Fruit fly (Drosophila melanogaster) whole organism, embryonic: ENCODE data around the gene cic.

Source experiments
- Atf6 ChIP-seq: fragments of 200-800 bp; sonication (Bioruptor generic); IDR thresholded peaks from 2 replicates; pipeline ENCODE4 v1.3.6; 2022; ENCODE audit warnings: missing biosample characterization, missing genetic modification characterization
- CG10267 ChIP-seq: fragments of 200-800 bp; sonication (Bioruptor generic); optimal IDR thresholded peaks from 2 replicates; lab custom pipeline; 2018; ENCODE audit warnings: missing biosample characterization, mild to moderate bottlenecking, missing genetic modification characterization, moderate library complexity
- CG11695 ChIP-seq: fragments of 200-800 bp; sonication (Bioruptor generic); IDR thresholded peaks from 3 replicates; pipeline ENCODE4 v1.3.6; 2022; ENCODE audit warnings: missing biosample characterization, missing genetic modification characterization
- CG1233 ChIP-seq: fragments of 200-800 bp; sonication (Bioruptor generic); optimal IDR thresholded peaks from 4 replicates; lab custom pipeline; 2018; ENCODE audit warnings: missing biosample characterization, mild to moderate bottlenecking, missing genetic modification characterization
- CG13894 ChIP-seq: fragments of 200-800 bp; sonication (Bioruptor generic); optimal IDR thresholded peaks from 3 replicates; lab custom pipeline; 2018; ENCODE audit warnings: missing biosample characterization, mild to moderate bottlenecking, missing genetic modification characterization, moderate library complexity
- CG15011 ChIP-seq: fragments of 200-800 bp; sonication (Bioruptor generic); optimal IDR thresholded peaks from 3 replicates; lab custom pipeline; 2018; ENCODE audit warnings: missing biosample characterization, mild to moderate bottlenecking, missing genetic modification characterization
- CG16813 ChIP-seq: fragments of 200-800 bp; sonication (Bioruptor generic); IDR thresholded peaks from 3 replicates; pipeline ENCODE4 v1.3.6; 2022; ENCODE audit warnings: missing biosample characterization, missing genetic modification characterization; ENCODE audit not compliant: partially characterized antibody
- CG18476 ChIP-seq: fragments of 200-800 bp; sonication (Bioruptor generic); optimal IDR thresholded peaks from 2 replicates; lab custom pipeline; 2016; ENCODE audit warnings: missing biosample characterization, mild to moderate bottlenecking, missing genetic modification characterization
- CG2889 ChIP-seq: fragments of 200-800 bp; sonication (Bioruptor generic); IDR thresholded peaks from 3 replicates; pipeline ENCODE4 v1.3.6; 2022; ENCODE audit warnings: missing biosample characterization, missing genetic modification characterization
- CG31441 ChIP-seq: fragments of 200-800 bp; sonication (Bioruptor generic); IDR thresholded peaks from 2 replicates; pipeline ENCODE4 v1.3.6; 2022; ENCODE audit warnings: missing biosample characterization, missing genetic modification characterization
- CG3726 ChIP-seq: fragments of 200-800 bp; sonication (Bioruptor generic); IDR thresholded peaks from 3 replicates; pipeline ENCODE4, ENCODE4 v1.3.6; 2022; ENCODE audit warnings: missing biosample characterization, missing genetic modification characterization
- CG4854 ChIP-seq: fragments of 200-800 bp; sonication (Bioruptor generic); optimal IDR thresholded peaks from 2 replicates; lab custom pipeline; 2016; ENCODE audit warnings: missing biosample characterization, missing genetic modification characterization, inconsistent platforms
- CG5953 ChIP-seq: fragments of 200-800 bp; sonication (Bioruptor generic); IDR thresholded peaks from 2 replicates; pipeline ENCODE4 v1.3.6; 2022; ENCODE audit warnings: missing biosample characterization, missing genetic modification characterization
- CG6175 ChIP-seq: fragments of 200-800 bp; sonication (Bioruptor generic); IDR thresholded peaks from 3 replicates; pipeline ENCODE4 v1.3.6; 2022; ENCODE audit warnings: missing biosample characterization, missing genetic modification characterization
- CG9215 ChIP-seq: fragments of 200-800 bp; sonication (Bioruptor generic); IDR thresholded peaks from 2 replicates; pipeline ENCODE4 v1.3.6; 2022; ENCODE audit warnings: missing biosample characterization, missing genetic modification characterization
- CG9797 ChIP-seq: fragments of 200-800 bp; sonication (Bioruptor generic); optimal IDR thresholded peaks from 3 replicates; lab custom pipeline; 2018; ENCODE audit warnings: missing biosample characterization, mild to moderate bottlenecking, missing genetic modification characterization
- CrebB ChIP-seq: fragments of 200-800 bp; sonication (Bioruptor generic); optimal IDR thresholded peaks from 3 replicates; lab custom pipeline; 2018; ENCODE audit warnings: missing biosample characterization, mild to moderate bottlenecking, missing genetic modification characterization
- Dek ChIP-seq: fragments of 200-800 bp; sonication (Bioruptor generic); optimal IDR thresholded peaks from 3 replicates; lab custom pipeline; 2019; ENCODE audit warnings: missing biosample characterization, mild to moderate bottlenecking, missing genetic modification characterization, moderate library complexity
- E2f2 ChIP-seq: fragments of 200-800 bp; sonication (Bioruptor generic); IDR thresholded peaks from 2 replicates; pipeline ENCODE4 v1.3.6; 2022; ENCODE audit warnings: missing biosample characterization, missing genetic modification characterization
- Fer1 ChIP-seq: fragments of 200-800 bp; sonication (Bioruptor generic); optimal IDR thresholded peaks from 2 replicates; lab custom pipeline; 2017; ENCODE audit warnings: missing biosample characterization, mild to moderate bottlenecking, missing genetic modification characterization
- GATAe ChIP-seq: fragments of 200-800 bp; sonication (Bioruptor generic); conservative IDR thresholded peaks from 2 replicates; pipeline ENCODE4 v1.3.6; 2022; ENCODE audit warnings: missing biosample characterization, missing genetic modification characterization
- HHEX ChIP-seq: fragments of 200-800 bp; sonication (Bioruptor generic); optimal IDR thresholded peaks from 3 replicates; lab custom pipeline; 2017; ENCODE audit warnings: missing biosample characterization, mild to moderate bottlenecking, missing genetic modification characterization, missing genetic modification reagents
- HLH3B ChIP-seq: fragments of 200-800 bp; sonication (Bioruptor generic); IDR thresholded peaks from 2 replicates; pipeline ENCODE4 v1.3.6; 2022; ENCODE audit warnings: missing biosample characterization, missing genetic modification characterization
- Hmx ChIP-seq: fragments of 200-800 bp; sonication (Bioruptor generic); optimal IDR thresholded peaks from 2 replicates; lab custom pipeline; 2016; ENCODE audit warnings: missing biosample characterization, missing genetic modification characterization
- Hr51 ChIP-seq, 2 experiments: fragments of 200-800 bp; sonication (Bioruptor generic); optimal IDR thresholded peaks; 2 replicates in 1 of 2; 3 replicates in 1 of 2; lab custom pipeline; 2016 to 2018; ENCODE audit warnings: missing biosample characterization in 2 of 2, missing genetic modification characterization in 2 of 2, mild to moderate bottlenecking in 1 of 2, moderate library complexity in 1 of 2
- Med ChIP-seq: fragments of 200-800 bp; sonication (Bioruptor generic); peaks from one replicate; lab custom pipeline; 2016; ENCODE audit warnings: missing biosample characterization, missing genetic modification characterization, mild to moderate bottlenecking, inconsistent platforms, moderate library complexity
- Ptx1 ChIP-seq: fragments of 200-800 bp; sonication (Bioruptor generic); IDR thresholded peaks from 2 replicates; pipeline ENCODE4 v1.3.6; 2022; ENCODE audit warnings: missing biosample characterization, missing genetic modification characterization
- Sox100B ChIP-seq: fragments of 200-800 bp; sonication (Bioruptor generic); optimal IDR thresholded peaks from 3 replicates; lab custom pipeline; 2018; ENCODE audit warnings: missing biosample characterization, mild to moderate bottlenecking, missing genetic modification characterization
- Sry-β ChIP-seq: fragments of 200-800 bp; sonication (Bioruptor generic); optimal IDR thresholded peaks from 2 replicates; lab custom pipeline; 2018; ENCODE audit warnings: missing biosample characterization, mild to moderate bottlenecking, missing genetic modification characterization, moderate library complexity
- Taf1 ChIP-seq: fragments of 200-800 bp; sonication (Bioruptor generic); IDR thresholded peaks from 2 replicates; pipeline ENCODE4 v1.3.6; 2022; ENCODE audit warnings: missing biosample characterization, missing genetic modification characterization
- ase ChIP-seq: fragments of 200-800 bp; sonication (Bioruptor generic); IDR thresholded peaks from 3 replicates; pipeline ENCODE4 v1.3.6; 2022; ENCODE audit warnings: missing biosample characterization, missing genetic modification characterization
- cad ChIP-seq: fragments of >200 bp; optimal IDR thresholded peaks from 2 replicates; lab custom pipeline; 2017; ENCODE audit warnings: missing biosample characterization, missing genetic modification characterization
- cg ChIP-seq: fragments of 200-800 bp; sonication (Bioruptor generic); optimal IDR thresholded peaks from 3 replicates; lab custom pipeline; 2019; ENCODE audit warnings: missing biosample characterization, mild to moderate bottlenecking, missing genetic modification characterization, moderate library complexity
- chinmo ChIP-seq: fragments of 200-800 bp; sonication (Bioruptor generic); IDR thresholded peaks from 4 replicates; pipeline ENCODE4 v1.3.6; 2022; ENCODE audit warnings: missing biosample characterization, missing genetic modification characterization; ENCODE audit not compliant: partially characterized antibody
- crp ChIP-seq, 2 experiments: fragments of 200-800 bp; sonication (Bioruptor generic); optimal IDR thresholded peaks; 2 replicates in 1 of 2; 3 replicates in 1 of 2; lab custom pipeline; 2017; ENCODE audit warnings: missing biosample characterization in 2 of 2, missing genetic modification characterization in 2 of 2, mild to moderate bottlenecking in 1 of 2, moderate library complexity in 1 of 2
- da ChIP-seq: fragments of 200-800 bp; sonication (Bioruptor generic); optimal IDR thresholded peaks from 2 replicates; lab custom pipeline; 2016; ENCODE audit warnings: missing biosample characterization, missing genetic modification characterization
- gce ChIP-seq: fragments of 200-800 bp; sonication (Bioruptor generic); IDR thresholded peaks from 3 replicates; pipeline ENCODE4 v1.3.6; 2022; ENCODE audit warnings: missing biosample characterization, missing genetic modification characterization
- hkb ChIP-seq, 2 experiments: fragments of 200-800 bp in 1 of 2; fragments of >200 bp in 1 of 2; sonication (Bioruptor generic) in 1 of 2; IDR thresholded peaks in 1 of 2; optimal IDR thresholded peaks in 1 of 2; 2 replicates each; pipeline versions ENCODE4 v1.3.6 to Lab custom; 2017 to 2022; ENCODE audit warnings: missing biosample characterization in 1 of 2, missing genetic modification characterization in 1 of 2
- klu ChIP-seq: fragments of 200-800 bp; sonication (Bioruptor generic); IDR thresholded peaks from 2 replicates; pipeline ENCODE4 v1.3.6; 2022; ENCODE audit warnings: missing biosample characterization, missing genetic modification characterization
- oc ChIP-seq: fragments of 200-800 bp; sonication (Bioruptor generic); optimal IDR thresholded peaks from 2 replicates; lab custom pipeline; 2018; ENCODE audit warnings: missing biosample characterization, mild to moderate bottlenecking, missing genetic modification characterization, moderate library complexity
- prd ChIP-seq, 3 experiments: fragments of >200 bp in 2 of 3; fragments of 200-800 bp in 1 of 3; sonication (Bioruptor generic) in 1 of 3; optimal IDR thresholded peaks in 2 of 3; IDR thresholded peaks in 1 of 3; 2 replicates in 2 of 3; 3 replicates in 1 of 3; pipeline versions ENCODE4 v1.3.6 to Lab custom; 2017 to 2022; ENCODE audit warnings: missing biosample characterization in 1 of 3, missing genetic modification characterization in 1 of 3
- sens-2 ChIP-seq: fragments of 200-800 bp; sonication (Bioruptor generic); IDR thresholded peaks from 2 replicates; pipeline ENCODE4 v1.3.6; 2022; ENCODE audit warnings: missing biosample characterization, missing genetic modification characterization
- sna ChIP-seq: fragments of 200-800 bp; sonication (Bioruptor generic); IDR thresholded peaks from 2 replicates; pipeline ENCODE4 v1.3.6; 2022; ENCODE audit warnings: missing biosample characterization, missing genetic modification characterization; ENCODE audit not compliant: partially characterized antibody
- sob ChIP-seq: fragments of 200-800 bp; sonication (Bioruptor generic); IDR thresholded peaks from 2 replicates; pipeline ENCODE4 v1.3.6; 2022; ENCODE audit warnings: missing biosample characterization, missing genetic modification characterization
- sug ChIP-seq: fragments of 200-800 bp; optimal IDR thresholded peaks from 2 replicates; lab custom pipeline; 2019; ENCODE audit warnings: missing biosample characterization, mild to moderate bottlenecking, missing genetic modification characterization, moderate library complexity
- tio ChIP-seq: fragments of 200-800 bp; sonication (Bioruptor generic); optimal IDR thresholded peaks from 2 replicates; lab custom pipeline; 2017; ENCODE audit warnings: missing biosample characterization, missing genetic modification characterization, inconsistent platforms
- tll ChIP-seq, 2 experiments: fragments of 200-800 bp in 1 of 2; fragments of >200 bp in 1 of 2; sonication (Bioruptor generic) in 1 of 2; optimal IDR thresholded peaks; 2 replicates each; lab custom pipeline; 2017 to 2019; ENCODE audit warnings: missing biosample characterization in 2 of 2, missing genetic modification characterization in 2 of 2, mild to moderate bottlenecking in 1 of 2, moderate library complexity in 1 of 2
- wdn ChIP-seq: fragments of 200-800 bp; sonication (Bioruptor generic); IDR thresholded peaks from 2 replicates; pipeline ENCODE4 v1.3.6; 2022; ENCODE audit warnings: missing biosample characterization, missing genetic modification characterization

The cic gene

DNA sequence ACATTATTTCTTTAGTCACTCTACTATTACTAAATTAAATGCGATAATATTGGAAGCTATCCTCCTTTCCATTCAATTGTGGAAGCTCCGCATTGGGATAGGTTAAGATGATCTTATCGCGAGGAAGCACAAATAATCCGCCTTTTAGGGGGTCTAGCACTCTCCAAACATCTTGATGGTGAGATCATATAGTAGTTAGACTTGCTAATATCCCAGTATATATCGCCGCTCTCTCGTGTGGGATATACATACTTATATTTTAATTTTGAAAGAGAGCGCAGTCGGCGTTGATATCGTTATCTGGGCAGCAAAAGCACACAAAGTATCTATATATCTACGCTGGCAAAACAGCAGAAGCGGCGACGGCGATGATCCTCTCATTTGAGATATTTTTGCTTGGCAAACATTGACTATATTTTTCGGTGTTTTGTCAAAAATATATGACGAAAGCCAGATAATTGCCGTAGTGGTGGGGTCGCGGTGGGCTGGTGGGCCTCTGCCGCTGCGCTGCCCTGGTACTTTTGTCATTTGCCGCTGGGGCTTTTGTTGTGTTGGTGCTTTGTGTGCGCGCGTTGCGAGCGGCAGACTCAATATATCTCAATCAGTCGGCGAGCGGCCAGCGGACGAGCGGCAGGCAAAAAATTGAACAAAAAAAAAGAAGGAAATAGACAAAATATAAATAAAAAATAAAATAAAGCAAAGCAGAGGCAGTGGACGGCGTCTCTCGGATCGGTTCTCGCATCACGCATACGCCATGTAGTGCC is 65.0 kb downstream of the cic start (continued):
- TF ChIP-seq CG3726 (GFP tag; lab: Robert Waterston, UW) (no peak), Dek (no peak), CG10267 (tag; lab: Kevin White, UChicago) (no peak), CG16813 (no peak), GATAe (GFP tag; lab: Robert Waterston, UW) (no peak), CG18476 (no peak), cad (GFP tag; lab: Kevin White, UChicago) (no peak), CG6175 (GFP tag; lab: Robert Waterston, UW) (peak; percentile 50; the same call in 1 of the 3 replicates), ase (no peak), sob (GFP tag; lab: Robert Waterston, UW) (peak; percentile 6; the same call in 1 of the 2 replicates), Sry-β (GFP tag; lab: Kevin White, UChicago) (no peak), CG4854 (GFP tag; lab: Kevin White, UChicago) (no peak), CG5953 (no peak), Med (GFP tag; lab: Kevin White, UChicago) (peak; percentile 67), E2f2 (GFP tag; lab: Robert Waterston, UW) (peak; percentile 16; the same call in 1 of the 2 replicates), Fer1 (peak; percentile 46), CG13894 (peak; percentile 17), Ptx1 (0 out of 2 replicates have a peak, but pooled peaks have one; percentile 10), CG31441 (GFP tag; lab: Robert Waterston, UW) (no peak), HLH3B (no peak), oc (no peak), crp (GFP tag; optimal IDR thresholded peaks at IDR 0.05; lab: Kevin White, UChicago) (no peak), da (no peak), tio (no peak), wdn (GFP tag; lab: Robert Waterston, UW) (no peak), cg (peak; percentile 25), CG1233 (GFP tag; lab: Kevin White, UChicago) (no peak), CG11695 (no peak), Hr51 (GFP tag; optimal IDR thresholded peaks at IDR 0.05; lab: Kevin White, UChicago) (no peak), klu (no peak), Taf1 (GFP tag; lab: Robert Waterston, UW) (no peak), Sox100B (GFP tag; lab: Kevin White, UChicago) (no peak), CG9797 (GFP tag; lab: Kevin White, UChicago) (no peak), Hmx (GFP tag; lab: Kevin White, UChicago) (no peak), sug (peak; percentile 82), hkb (optimal IDR thresholded peaks at IDR 0.05; lab: Kevin White, UChicago) (no peak), hkb (GFP tag; IDR thresholded peaks at IDR 0.05; lab: Robert Waterston, UW) (no peak), Atf6 (peak; percentile 18; the same call in 1 of the 2 replicates), prd (optimal IDR thresholded peaks at IDR 0.05; lab: Kevin White, UChicago) (no peak), prd (GFP tag; IDR thresholded peaks at IDR 0.05; lab: Robert Waterston, UW) (no peak), CG2889 (GFP tag; lab: Robert Waterston, UW) (no peak), sna (GFP tag; lab: Robert Waterston, UW) (no peak), gce (GFP tag; lab: Robert Waterston, UW) (no peak), tll (GFP tag; optimal IDR thresholded peaks at IDR 0.05; lab: Kevin White, UChicago) (no peak), sens-2 (no peak), CG15011 (GFP tag; lab: Kevin White, UChicago) (no peak), HHEX (peak; percentile 4), CrebB (tag; lab: Kevin White, UChicago) (peak; percentile 32), CG9215 (no peak), chinmo (peak; percentile 71; the same call in 1 of the 4 replicates)
